Fruit fly (Drosophila melanogaster): Measurements from ENCODE around the gene CG11076.
A peak's percentile ranks its signal among the peaks of the same experiment; 100 is the strongest.

The CG11076 gene

DNA sequence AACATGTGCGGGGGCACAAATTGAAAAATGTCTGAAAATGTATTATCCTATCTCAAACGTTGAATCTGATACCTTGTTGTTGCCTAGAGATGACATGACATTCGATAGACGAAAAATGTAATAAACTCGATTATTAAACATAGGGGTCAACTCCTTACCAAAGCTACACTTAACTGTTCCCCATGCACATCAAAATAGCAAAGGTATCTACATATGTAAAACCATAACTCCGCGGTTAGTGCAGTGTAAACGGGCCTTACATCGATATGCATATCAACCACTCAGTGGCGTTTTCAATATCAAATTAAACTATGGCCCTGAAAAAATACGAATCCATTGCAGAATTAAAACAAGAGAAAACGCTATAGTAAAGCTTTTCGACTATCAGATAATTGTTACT, 19.7 kb upstream of the CG11076 start (continued):
- TF ChIP-seq CG10147 (GFP tag; optimal IDR thresholded peaks at IDR 0.05) (no peak), vfl (GFP tag; optimal IDR thresholded peaks at IDR 0.05) (no peak), Adf1 (GFP tag; IDR thresholded peaks at IDR 0.05) (no peak), Gsc (GFP tag; IDR thresholded peaks at IDR 0.05) (no peak), CG15011 (GFP tag; optimal IDR thresholded peaks at IDR 0.05) (no peak), CG9797 (GFP tag; optimal IDR thresholded peaks at IDR 0.05) (no peak), CG3726 (GFP tag; IDR thresholded peaks at IDR 0.05) (no peak), CG8388 (GFP tag; optimal IDR thresholded peaks at IDR 0.05) (no peak), CG7357 (GFP tag; IDR thresholded peaks at IDR 0.05) (peak; percentile 82), CG18011 (GFP tag; optimal IDR thresholded peaks at IDR 0.05) (no peak), phol (tag; optimal IDR thresholded peaks at IDR 0.05) (peak; percentile 58), fd64A (GFP tag; optimal IDR thresholded peaks at IDR 0.05) (no peak), sc (optimal IDR thresholded peaks at IDR 0.05) (no peak), sc (GFP tag; optimal IDR thresholded peaks at IDR 0.05) (peak; percentile 1), Ada2b (GFP tag; IDR thresholded peaks at IDR 0.05) (no peak), Optix (GFP tag; IDR thresholded peaks at IDR 0.05) (no peak), slp2 (GFP tag; optimal IDR thresholded peaks at IDR 0.05) (no peak), jing (GFP tag; optimal IDR thresholded peaks at IDR 0.05) (no peak), CG12299 (tag; optimal IDR thresholded peaks at IDR 0.05) (no peak), chn (GFP tag; optimal IDR thresholded peaks at IDR 0.05) (no peak), ken (GFP tag; IDR thresholded peaks at IDR 0.05) (no peak), CG10565 (GFP tag; optimal IDR thresholded peaks at IDR 0.05) (no peak), CG14860 (GFP tag; IDR thresholded peaks at IDR 0.05; ENCODE audit: partially characterized antibody) (no peak), Dek (tag; optimal IDR thresholded peaks at IDR 0.05) (no peak), knrl (GFP tag; IDR thresholded peaks at IDR 0.05; ENCODE audit: partially characterized antibody) (no peak), Lhr (GFP tag; optimal IDR thresholded peaks at IDR 0.05) (peak; percentile 81), bigmax (GFP tag; optimal IDR thresholded peaks at IDR 0.05) (no peak), gro (GFP tag; optimal IDR thresholded peaks at IDR 0.05) (no peak), CG32532 (GFP tag; IDR thresholded peaks at IDR 0.05) (no peak), ems (GFP tag; optimal IDR thresholded peaks at IDR 0.05) (no peak), CG15696 (tag; optimal IDR thresholded peaks at IDR 0.05) (peak; percentile 0), pan (optimal IDR thresholded peaks at IDR 0.05) (no peak), pan (GFP tag; optimal IDR thresholded peaks at IDR 0.05 in 1 of 2, IDR thresholded peaks at IDR 0.05 in 1 of 2) (no peak), CG11398 (GFP tag; optimal IDR thresholded peaks at IDR 0.05) (no peak), CG12155 (GFP tag; optimal IDR thresholded peaks at IDR 0.05) (no peak), gsb-n (tag; optimal IDR thresholded peaks at IDR 0.05) (no peak), D19A (tag; optimal IDR thresholded peaks at IDR 0.05) (no peak), CG16863 (GFP tag; optimal IDR thresholded peaks at IDR 0.05) (no peak), dati (GFP tag; IDR thresholded peaks at IDR 0.05) (no peak), CrebB (tag; optimal IDR thresholded peaks at IDR 0.05) (no peak), mirr (GFP tag; optimal IDR thresholded peaks at IDR 0.05) (no peak), CTCF (GFP tag; optimal IDR thresholded peaks at IDR 0.05) (no peak), CG10431 (GFP tag; optimal IDR thresholded peaks at IDR 0.05) (peak; percentile 71), Ets65A (GFP tag) (no peak), bsh (GFP tag; optimal IDR thresholded peaks at IDR 0.05) (no peak), CG2129 (GFP tag; IDR thresholded peaks at IDR 0.05; ENCODE audit: partially characterized antibody) (no peak), Ets97D (GFP tag; optimal IDR thresholded peaks at IDR 0.05) (peak; percentile 65), CG2712 (tag; optimal IDR thresholded peaks at IDR 0.05) (peak; percentile 42), Dip3 (GFP tag; optimal IDR thresholded peaks at IDR 0.05) (no peak), grau (tag; optimal IDR thresholded peaks at IDR 0.05) (no peak), CG31365 (tag; optimal IDR thresholded peaks at IDR 0.05) (no peak), Ravus (GFP tag; IDR thresholded peaks at IDR 0.05) (no peak), Awh (GFP tag; IDR thresholded peaks at IDR 0.05) (no peak)

All from whole organism, embryonic.